Fruit fly (Drosophila melanogaster): ENCODE data around the gene gig.

gig gene

dm6 chr3L:20123038-20123437 lies 5.9 kb upstream of the gig start:
- TF ChIP-seq fkh (GFP tag; optimal IDR thresholded peaks at IDR 0.05) (peak; percentile 1), CG6276 (GFP tag; optimal IDR thresholded peaks at IDR 0.05) (no peak)

- TF ChIP-seq dac (GFP tag; optimal IDR thresholded peaks at IDR 0.05) (no peak), CG11902 (GFP tag; optimal IDR thresholded peaks at IDR 0.05) (no peak), Blimp-1 (GFP tag; optimal IDR thresholded peaks at IDR 0.05) (peak; percentile 95), CG6163 (GFP tag; IDR thresholded peaks at IDR 0.05) (0 out of 3 replicates have a peak, but pooled peaks have one; percentile 24), OdsH (GFP tag; optimal IDR thresholded peaks at IDR 0.05) (no peak), Eip93F (GFP tag; optimal IDR thresholded peaks at IDR 0.05) (no peak), CG6792 (GFP tag; optimal IDR thresholded peaks at IDR 0.05) (no peak)
Observed at dm6 chr3L:20126106-20126505, 2.9 kb upstream of the gig start.

dm6 chr3L:20127281-20127680 lies 1.7 kb upstream of the gig start, which contains the start of gene CG7365:
TSS of gene CG7365 (minus strand) at chr3L:20127381.
- TF ChIP-seq CG10669 (GFP tag; optimal IDR thresholded peaks at IDR 0.05) (no peak), lz (GFP tag; optimal IDR thresholded peaks at IDR 0.05) (no peak), CG11294 (GFP tag; IDR thresholded peaks at IDR 0.05) (no peak), CG6163 (GFP tag; IDR thresholded peaks at IDR 0.05) (no peak), CG6854 (GFP tag; optimal IDR thresholded peaks at IDR 0.05) (no peak)

- TF ChIP-seq dsx (GFP tag; optimal IDR thresholded peaks at IDR 0.05; ENCODE audit: poor library complexity, severe bottlenecking): no peak
- no peak for TF ChIP-seq topi (GFP tag; optimal IDR thresholded peaks at IDR 0.05)
- TF ChIP-seq acj6 (GFP tag; optimal IDR thresholded peaks at IDR 0.05): no peak
- no peak for TF ChIP-seq OdsH (GFP tag; optimal IDR thresholded peaks at IDR 0.05)
- no peak for TF ChIP-seq cyc (GFP tag; optimal IDR thresholded peaks at IDR 0.05)
- TF ChIP-seq net (GFP tag; optimal IDR thresholded peaks at IDR 0.05): no peak
- TF ChIP-seq CG11762 (GFP tag; optimal IDR thresholded peaks at IDR 0.05; ENCODE audit: insufficient read depth): no peak
- no peak for TF ChIP-seq Ets96B (tag; optimal IDR thresholded peaks at IDR 0.05)
- TF ChIP-seq Hr4 (GFP tag; optimal IDR thresholded peaks at IDR 0.05): no peak
- TF ChIP-seq fd59A (GFP tag; optimal IDR thresholded peaks at IDR 0.05): no peak
- no peak for TF ChIP-seq ss (GFP tag; optimal IDR thresholded peaks at IDR 0.05)
- TF ChIP-seq CG10669 (GFP tag; optimal IDR thresholded peaks at IDR 0.05): no peak
- TF ChIP-seq CG4318 (GFP tag; optimal IDR thresholded peaks at IDR 0.05): no peak
- no peak for TF ChIP-seq Smox (GFP tag; optimal IDR thresholded peaks at IDR 0.05)
- no peak for TF ChIP-seq CG7368 (GFP tag; optimal IDR thresholded peaks at IDR 0.05)
Observed at dm6 chr3L:20131643-20132042, 2.7 kb downstream of the gig start, which contains the start of gene obst-J. TSS of gene obst-J (minus strand) at chr3L:20131743.

- TF ChIP-seq CG9139 (GFP tag; optimal IDR thresholded peaks at IDR 0.05) (no peak), CG31627 (GFP tag; optimal IDR thresholded peaks at IDR 0.05) (no peak), fd59A (GFP tag; optimal IDR thresholded peaks at IDR 0.05) (no peak)
Observed at dm6 chr3L:20133168-20133567, 4.2 kb downstream of the gig start, which contains the start of gene CG7335. TSS of gene CG7335 (minus strand) at chr3L:20133268.

- no peak for TF ChIP-seq CG9139 (GFP tag; optimal IDR thresholded peaks at IDR 0.05)
- no peak for TF ChIP-seq CG1621 (tag; optimal IDR thresholded peaks at IDR 0.05)
- no peak for TF ChIP-seq CG6276 (GFP tag; optimal IDR thresholded peaks at IDR 0.05)
- TF ChIP-seq CG10669 (GFP tag; optimal IDR thresholded peaks at IDR 0.05): no peak
- no peak for TF ChIP-seq Eip78C (GFP tag)
- TF ChIP-seq CG7368 (GFP tag; optimal IDR thresholded peaks at IDR 0.05): no peak
- no peak for TF ChIP-seq CG34406 (GFP tag; optimal IDR thresholded peaks at IDR 0.05)
- no peak for TF ChIP-seq CG10631 (GFP tag; optimal IDR thresholded peaks at IDR 0.05)
- no peak for TF ChIP-seq Sox14 (GFP tag; optimal IDR thresholded peaks at IDR 0.05)
Observed at dm6 chr3L:20138327-20138726, 9.3 kb downstream of the gig start.
